Fruit fly (Drosophila melanogaster) whole organism, embryonic: ENCODE results near the gene CG6153.

ENCODE experiments used
- CG10366 ChIP-seq: fragments of 200-800 bp; sonication (Bioruptor generic); IDR thresholded peaks from 2 replicates; pipeline ENCODE4 v1.3.6; 2022; ENCODE audit warnings: missing biosample characterization, missing genetic modification characterization
- CG1647 ChIP-seq: fragments of 200-800 bp; sonication (Bioruptor generic); optimal IDR thresholded peaks from 3 replicates; lab custom pipeline; 2016; ENCODE audit warnings: missing biosample characterization, missing genetic modification characterization
- CG16813 ChIP-seq: fragments of 200-800 bp; sonication (Bioruptor generic); IDR thresholded peaks from 3 replicates; pipeline ENCODE4 v1.3.6; 2022; ENCODE audit warnings: missing biosample characterization, missing genetic modification characterization; ENCODE audit not compliant: partially characterized antibody
- CG17186 ChIP-seq: fragments of 200-800 bp; sonication (Bioruptor generic); optimal IDR thresholded peaks from 3 replicates; lab custom pipeline; 2017; ENCODE audit warnings: missing biosample characterization, missing genetic modification reagents, missing genetic modification characterization
- HLH54F ChIP-seq: fragments of 200-800 bp; sonication (Bioruptor generic); optimal IDR thresholded peaks from 3 replicates; lab custom pipeline; 2016; ENCODE audit warnings: missing biosample characterization, missing genetic modification characterization
- MTF-1 ChIP-seq: fragments of 200-800 bp; sonication (Bioruptor generic); optimal IDR thresholded peaks from 2 replicates; lab custom pipeline; 2018; ENCODE audit warnings: missing biosample characterization, mild to moderate bottlenecking, missing genetic modification characterization, borderline replicate concordance
- btn ChIP-seq: fragments of 200-800 bp; sonication (Bioruptor generic); optimal IDR thresholded peaks from 2 replicates; lab custom pipeline; 2016; ENCODE audit warnings: missing biosample characterization, missing genetic modification characterization
- cas ChIP-seq: fragments of 200-800 bp; sonication (Bioruptor generic); IDR thresholded peaks from 2 replicates; pipeline ENCODE4 v1.3.6; 2022; ENCODE audit warnings: missing biosample characterization, missing genetic modification characterization
- cg ChIP-seq: fragments of 200-800 bp; sonication (Bioruptor generic); optimal IDR thresholded peaks from 3 replicates; lab custom pipeline; 2019; ENCODE audit warnings: missing biosample characterization, mild to moderate bottlenecking, missing genetic modification characterization, moderate library complexity
- dmrt99B ChIP-seq: fragments of 200-800 bp; sonication (Bioruptor generic); optimal IDR thresholded peaks from 2 replicates; lab custom pipeline; 2018; ENCODE audit warnings: missing biosample characterization, mild to moderate bottlenecking, missing genetic modification characterization, moderate library complexity
- wor ChIP-seq: fragments of 200-800 bp; sonication (Bioruptor generic); IDR thresholded peaks from 2 replicates; pipeline ENCODE4 v1.3.6; 2022; ENCODE audit warnings: missing biosample characterization, missing genetic modification characterization
- yki ChIP-seq: fragments of >200 bp; optimal IDR thresholded peaks from 3 replicates; lab custom pipeline; 2018

dm6 chr2L:12651040-12651439 lies 41.8 kb upstream of the CG6153 start:
- TF ChIP-seq cas (GFP tag; lab: Robert Waterston, UW) (no peak), cg (GFP tag; lab: Kevin White, UChicago) (no peak), yki (lab: Kevin White, UChicago) (no peak), wor (no peak), dmrt99B (no peak), CG17186 (GFP tag; lab: Kevin White, UChicago) (no peak), btn (GFP tag; lab: Kevin White, UChicago) (no peak), MTF-1 (GFP tag; lab: Kevin White, UChicago) (no peak), CG10366 (GFP tag; lab: Robert Waterston, UW) (no peak), HLH54F (GFP tag; lab: Kevin White, UChicago) (no peak), CG1647 (GFP tag; lab: Kevin White, UChicago) (no peak), CG16813 (GFP tag; lab: Robert Waterston, UW) (no peak)
